Fruit fly (Drosophila melanogaster) whole organism, pupa: ENCODE measurements around the gene Dcr-1.

Source experiments
- CG9948 ChIP-seq: fragments of 200-800 bp; sonication (Bioruptor generic); optimal IDR thresholded peaks from 2 replicates; lab custom pipeline; 2018; ENCODE audit warnings: missing biosample characterization, mild to moderate bottlenecking, missing genetic modification characterization, moderate library complexity
- D1 ChIP-seq: fragments of 200-800 bp; sonication (Bioruptor generic); optimal IDR thresholded peaks from 2 replicates; lab custom pipeline; 2018; ENCODE audit warnings: missing biosample characterization, mild to moderate bottlenecking, missing genetic modification characterization, moderate library complexity

- TF ChIP-seq D1 (no peak), CG9948 (tag; lab: Kevin White, UChicago) (no peak)
Observed at dm6 chr3R:22719607-22719949, 21.3 kb downstream of the Dcr-1 start.
